Fruit fly (Drosophila melanogaster): ENCODE measurements around the gene CG4133.
A peak's percentile ranks its signal among the peaks of the same experiment; 100 is the strongest.
"Not testable (repeated sequence)": the region's sequence is repeated elsewhere in the genome, so short reads cannot be mapped to it uniquely, and the experiment has no call there.

CG4133 gene

DNA sequence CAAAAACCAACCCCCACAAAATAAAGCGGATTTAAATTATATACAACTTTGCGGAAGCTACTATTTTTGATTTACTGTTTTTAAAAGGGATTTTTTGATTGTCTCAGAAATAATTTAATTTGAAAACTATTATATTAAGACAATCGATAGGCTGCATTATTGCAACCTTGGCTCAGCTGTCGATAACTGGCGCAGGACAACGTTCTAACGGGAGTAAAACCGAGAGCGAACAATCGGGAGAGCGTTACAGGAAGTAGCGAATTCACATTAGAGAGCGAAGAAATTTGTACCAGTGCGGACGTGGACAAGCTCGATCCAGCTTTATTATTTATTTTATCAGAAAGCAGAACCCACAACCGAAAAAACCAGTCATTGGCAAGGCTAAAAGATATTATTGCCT is at the start of gene CG4133:
Gene CG4133, plus strand, starts transcription at position 258 of the 400 bp plus-strand sequence.
- not testable (repeated sequence) for TF ChIP-seq CG17801 (GFP tag; optimal IDR thresholded peaks at IDR 0.05; ENCODE audit: partially characterized antibody)

DNA sequence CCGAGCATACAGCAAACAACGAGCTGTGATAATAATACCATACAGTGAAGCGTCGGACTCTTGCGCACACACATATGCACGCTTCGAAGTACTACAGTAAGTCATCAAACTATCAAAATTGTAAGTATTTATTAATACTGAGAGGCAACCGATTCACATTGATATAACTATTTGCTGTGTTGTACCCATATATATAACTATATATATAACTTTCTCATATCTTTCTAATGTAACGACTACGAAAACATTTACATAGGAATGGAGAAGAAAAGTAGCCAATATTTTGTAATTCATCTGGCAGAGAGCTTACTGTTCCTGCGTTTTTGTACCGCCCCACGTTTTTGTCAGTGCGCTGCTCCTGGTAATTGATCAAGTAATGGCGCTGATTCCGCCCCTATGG is 42.4 kb upstream of the CG4133 start:
- no peak for TF ChIP-seq CG17801 (GFP tag; optimal IDR thresholded peaks at IDR 0.05; ENCODE audit: partially characterized antibody)

dm6 chr2L:413894-414293 is 41.4 kb upstream of the CG4133 start:
- no peak for TF ChIP-seq CG17801 (GFP tag; optimal IDR thresholded peaks at IDR 0.05; ENCODE audit: partially characterized antibody)

DNA sequence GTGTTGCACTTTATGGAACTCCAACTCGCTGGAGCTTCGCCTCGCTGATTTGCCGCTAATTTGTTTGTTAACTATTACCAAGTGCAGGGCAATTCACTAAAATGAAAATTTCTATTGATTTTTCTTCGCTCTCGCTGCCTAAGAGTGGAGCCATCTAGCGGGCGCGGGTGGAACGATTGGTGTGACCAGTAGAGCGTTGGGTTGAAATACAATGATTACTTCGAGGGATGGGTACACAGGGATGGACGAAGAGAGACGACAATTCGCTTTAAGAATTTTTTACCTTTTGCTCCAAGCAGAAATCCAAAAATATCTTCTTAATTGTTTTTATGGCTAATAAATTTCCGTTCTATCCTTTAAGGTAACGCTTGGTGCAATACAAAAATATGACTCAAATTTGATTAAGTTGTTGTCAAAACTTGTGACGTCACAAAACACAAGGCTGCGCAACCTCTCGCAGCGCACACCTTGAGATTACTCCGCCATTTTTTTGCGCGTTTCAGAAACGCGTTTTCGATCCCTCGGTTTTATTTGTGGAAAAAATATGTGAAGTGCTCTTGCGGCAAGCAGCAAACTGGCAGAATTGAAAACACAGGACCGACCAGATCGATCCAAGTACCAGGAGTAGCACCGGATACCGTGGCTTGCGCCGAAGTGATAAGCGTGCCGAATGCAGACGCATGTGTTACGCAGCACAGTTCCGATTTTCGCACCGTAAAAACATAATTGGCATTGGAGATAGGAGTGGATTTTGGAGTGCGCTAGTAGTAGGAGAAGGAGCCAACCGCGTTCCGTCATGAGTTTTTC is 40.5 kb upstream of the CG4133 start, which contains the start of the genes AP-2alpha and ebi:
Gene AP-2alpha, minus strand, starts transcription at position 185 of the 807 bp plus-strand sequence.
Gene ebi, plus strand, starts transcription at position 475 of the 807 bp plus-strand sequence.
- peak; percentile 73 for TF ChIP-seq CG17801 (GFP tag; optimal IDR thresholded peaks at IDR 0.05; ENCODE audit: partially characterized antibody)

- peak; percentile 87 for TF ChIP-seq CG17801 (GFP tag; optimal IDR thresholded peaks at IDR 0.05; ENCODE audit: partially characterized antibody)
Measured at dm6 chr2L:419620-420184, 35.6 kb upstream of the CG4133 start, which contains the start of the genes CG13690 and RpLP1. Gene CG13690, minus strand, starts transcription at chr2L:419652. Gene RpLP1, plus strand, starts transcription at chr2L:419952.

- TF ChIP-seq CG17801 (GFP tag; optimal IDR thresholded peaks at IDR 0.05; ENCODE audit: partially characterized antibody): peak; percentile 51
Measured at dm6 chr2L:421119-421821, 34.1 kb upstream of the CG4133 start, which contains the start of the genes CG11885 and CG13692. Gene CG11885, minus strand, starts transcription at chr2L:421450. Gene CG13692, plus strand, starts transcription at chr2L:421771.

DNA sequence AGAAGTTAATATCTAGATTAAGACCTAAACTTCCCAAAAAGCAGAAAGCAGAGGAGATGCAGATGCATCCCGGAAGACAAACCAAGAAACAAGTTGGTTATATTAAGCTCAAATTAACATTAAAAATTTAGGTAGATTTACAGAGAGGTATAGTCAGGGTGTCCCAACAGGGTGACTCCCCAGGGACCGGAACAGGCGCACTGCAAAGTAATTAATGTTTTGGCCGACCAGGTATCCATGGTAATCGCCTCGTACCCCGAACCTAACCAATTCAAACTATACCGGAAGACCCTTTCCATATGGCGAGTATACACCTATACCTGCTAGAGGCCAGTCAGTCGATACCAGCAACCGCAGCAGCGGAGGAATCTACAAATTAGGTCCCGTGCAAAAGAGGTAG is 32.8 kb upstream of the CG4133 start, which contains the start of gene BBS8:
Gene BBS8, plus strand, starts transcription at position 301 of the 400 bp plus-strand sequence.
- no peak for TF ChIP-seq CG17801 (GFP tag; optimal IDR thresholded peaks at IDR 0.05; ENCODE audit: partially characterized antibody)

DNA sequence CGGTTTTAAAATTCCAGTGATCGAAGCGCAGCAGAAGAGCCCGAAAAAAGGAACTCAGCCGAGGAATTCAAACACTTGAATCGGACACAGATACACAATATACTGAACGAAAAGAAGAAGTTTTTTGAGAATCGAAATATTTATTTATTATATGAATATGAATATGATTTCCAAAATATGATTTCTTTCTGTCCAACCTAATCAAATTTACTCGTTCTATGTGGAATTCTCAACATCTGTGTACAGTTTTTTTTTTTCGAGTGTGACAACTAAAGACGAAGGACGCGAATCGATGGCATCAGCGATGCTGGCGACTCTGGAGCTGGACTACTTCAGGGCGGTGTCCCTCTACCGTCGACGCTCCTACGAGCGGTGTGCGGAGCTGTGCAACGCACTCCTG is 32.2 kb upstream of the CG4133 start:
- TF ChIP-seq CG17801 (GFP tag; optimal IDR thresholded peaks at IDR 0.05; ENCODE audit: partially characterized antibody): no peak

DNA sequence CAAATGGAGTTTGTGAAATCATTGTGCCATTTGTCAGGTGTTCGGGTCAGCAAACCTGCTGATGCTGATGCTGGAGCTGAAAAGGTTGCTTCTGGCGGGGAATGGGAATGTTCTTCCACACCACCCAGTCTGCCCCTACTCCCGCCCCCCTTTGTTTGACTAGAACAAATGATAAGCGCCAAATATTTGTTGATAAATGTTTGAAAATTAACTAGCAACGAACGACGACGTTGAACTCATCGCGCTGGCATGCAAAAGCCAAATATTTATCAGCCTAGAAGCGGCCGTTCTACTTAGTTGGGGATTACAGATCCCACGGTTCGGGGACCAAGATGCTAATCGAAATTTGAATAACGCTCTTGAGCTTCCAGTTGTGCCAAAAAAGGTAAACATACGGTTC is 29.8 kb upstream of the CG4133 start:
- no peak for TF ChIP-seq CG17801 (GFP tag; optimal IDR thresholded peaks at IDR 0.05; ENCODE audit: partially characterized antibody)

DNA sequence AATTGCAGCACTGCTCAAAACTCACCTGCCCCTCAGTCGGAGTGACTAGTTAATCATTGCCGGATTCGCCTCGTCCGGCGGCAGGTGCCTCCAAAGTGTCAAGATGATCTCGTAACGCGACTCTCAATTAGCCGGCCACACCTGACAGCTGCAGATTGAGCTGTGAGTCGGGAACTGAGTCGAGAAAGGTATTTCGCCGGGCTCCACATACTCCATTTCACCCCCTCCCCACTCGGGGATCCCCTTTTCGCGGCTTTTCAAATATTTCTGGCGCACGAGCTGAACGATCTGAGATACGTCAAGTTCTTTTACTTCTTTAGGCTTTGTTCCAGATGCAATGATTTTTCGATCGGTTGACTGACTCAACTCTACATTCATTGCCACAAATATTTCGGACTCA is 28.9 kb upstream of the CG4133 start:
- no peak for TF ChIP-seq CG17801 (GFP tag; optimal IDR thresholded peaks at IDR 0.05; ENCODE audit: partially characterized antibody)

dm6 chr2L:427338-428234 is 27.7 kb upstream of the CG4133 start:
- TF ChIP-seq CG17801 (GFP tag; optimal IDR thresholded peaks at IDR 0.05; ENCODE audit: partially characterized antibody): no peak

DNA sequence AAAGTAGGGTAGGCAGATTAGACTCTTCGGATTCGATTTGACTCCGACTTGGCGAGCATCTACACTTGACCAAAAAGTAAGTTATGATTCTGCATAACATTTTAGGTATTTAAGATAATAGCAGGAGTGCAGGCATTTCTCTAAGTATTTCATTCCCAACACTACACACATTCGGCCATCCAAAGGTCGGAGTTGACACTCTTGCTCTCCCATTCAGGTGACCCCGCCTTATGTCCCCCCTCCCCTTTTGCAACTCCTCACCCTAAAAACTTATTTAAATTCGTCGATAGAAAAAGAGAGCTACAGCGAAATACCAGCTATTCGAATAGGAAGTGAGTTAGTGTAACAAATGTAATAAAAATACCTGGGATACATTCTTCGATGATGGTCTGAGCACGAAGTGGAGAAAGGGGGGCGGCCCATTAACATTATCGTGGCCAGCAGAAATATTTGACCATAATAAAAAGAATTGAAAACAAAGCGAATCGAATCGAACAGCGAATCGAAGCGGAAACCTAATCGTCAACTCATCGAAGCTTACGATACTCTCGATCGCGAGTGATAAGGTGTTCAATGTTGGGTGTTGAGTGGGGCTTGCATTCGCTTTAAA is 26.8 kb upstream of the CG4133 start:
- TF ChIP-seq CG17801 (GFP tag; optimal IDR thresholded peaks at IDR 0.05; ENCODE audit: partially characterized antibody): no peak

- no peak for TF ChIP-seq CG17801 (GFP tag; optimal IDR thresholded peaks at IDR 0.05; ENCODE audit: partially characterized antibody)
Measured at dm6 chr2L:429680-430484, 25.4 kb upstream of the CG4133 start.
